Worm (Caenorhabditis elegans) whole organism, early embryonic: Measurements from ENCODE around the gene C47D12.4.

ENCODE experiments used
- B0310.2 ChIP-seq: sonication (generic microtip); optimal IDR thresholded peaks from 2 replicates; lab custom pipeline; 2016; ENCODE audit warnings: mild to moderate bottlenecking, missing genetic modification characterization, missing compliant biosample characterization
- F13C5.2 ChIP-seq: sonication (generic microtip); optimal IDR thresholded peaks from 2 replicates; lab custom pipeline; 2017; ENCODE audit warnings: mild to moderate bottlenecking, missing genetic modification characterization, inconsistent platforms, missing compliant biosample characterization
- aly-1 ChIP-seq: sonication (generic microtip); optimal IDR thresholded peaks from 2 replicates; lab custom pipeline; 2016; ENCODE audit warnings: missing genetic modification characterization, missing compliant biosample characterization
- ama-1 ChIP-seq: fragments of 150-350 bp; optimal IDR thresholded peaks from 2 replicates; lab custom pipeline; 2014
- ceh-13 ChIP-seq: fragments of 200-800 bp; sonication (Bioruptor generic); optimal IDR thresholded peaks from 2 replicates; lab custom pipeline; 2018; ENCODE audit warnings: mild to moderate bottlenecking, missing genetic modification characterization, missing compliant biosample characterization
- ceh-36 ChIP-seq: sonication (generic microtip); optimal IDR thresholded peaks from 2 replicates; lab custom pipeline; 2016; ENCODE audit warnings: missing genetic modification characterization, inconsistent platforms, missing compliant biosample characterization
- ets-7 ChIP-seq: sonication (generic microtip); optimal IDR thresholded peaks from 2 replicates; lab custom pipeline; 2016; ENCODE audit warnings: missing genotype, missing genetic modification characterization, missing compliant biosample characterization
- flt-1 ChIP-seq: fragments of 200-800 bp; sonication (Bioruptor generic); IDR thresholded peaks from 2 replicates; pipeline ENCODE4 v1.3.6; 2022; ENCODE audit warnings: missing genetic modification characterization, missing compliant biosample characterization
- hmbx-1 ChIP-seq: sonication (generic microtip); optimal IDR thresholded peaks from 2 replicates; lab custom pipeline; 2016; ENCODE audit warnings: mild to moderate bottlenecking, missing genetic modification characterization, missing compliant biosample characterization
- hmg-4 ChIP-seq: fragments of 200-800 bp; sonication (Bioruptor generic); optimal IDR thresholded peaks from 2 replicates; lab custom pipeline; 2018; ENCODE audit warnings: mild to moderate bottlenecking, missing genetic modification characterization, missing compliant biosample characterization
- hnd-1 ChIP-seq: sonication (generic microtip); optimal IDR thresholded peaks from 2 replicates; lab custom pipeline; 2016; ENCODE audit warnings: missing genetic modification characterization, missing compliant biosample characterization
- pes-1 ChIP-seq: fragments of 200-800 bp; sonication (Bioruptor generic); IDR thresholded peaks from 2 replicates; pipeline ENCODE4 v1.3.6; 2022; ENCODE audit warnings: missing genetic modification reagents, missing genetic modification characterization, missing compliant biosample characterization
- scrt-1 ChIP-seq: fragments of 200-800 bp; sonication (Bioruptor generic); IDR thresholded peaks from 2 replicates; pipeline ENCODE4 v1.3.6; 2022; ENCODE audit warnings: missing genetic modification characterization, missing compliant biosample characterization
- sea-1 ChIP-seq: fragments of 200-800 bp; sonication (Bioruptor generic); conservative IDR thresholded peaks from 2 replicates; pipeline ENCODE4 v1.3.6; 2022; ENCODE audit warnings: missing genetic modification characterization, missing compliant biosample characterization
- tbx-11 ChIP-seq: fragments of 200-800 bp; sonication (Bioruptor generic); IDR thresholded peaks from 2 replicates; pipeline ENCODE4 v1.3.6; 2022; ENCODE audit warnings: missing genetic modification characterization, missing compliant biosample characterization
- tbx-37 ChIP-seq: fragments of 200-800 bp; sonication (Bioruptor generic); conservative IDR thresholded peaks from 2 replicates; pipeline ENCODE4 v1.3.6; 2022; ENCODE audit warnings: missing genetic modification reagents, missing genetic modification characterization, missing compliant biosample characterization
- tra-4 ChIP-seq: sonication (generic microtip); optimal IDR thresholded peaks from 2 replicates; lab custom pipeline; 2017; ENCODE audit warnings: missing genetic modification characterization, missing compliant biosample characterization

C47D12.4 gene

ce11 chrII:11723904-11724303 is 42.3 kb downstream of the C47D12.4 start, which contains the start of gene ldh-1:
TSS of gene ldh-1 (plus strand) at chrII:11724204.
- TF ChIP-seq hnd-1 (tag; lab: Kevin White, UChicago), result no peak
- no peak for TF ChIP-seq ama-1 (lab: Kevin White, UChicago)
- no peak for TF ChIP-seq F13C5.2
- no peak for TF ChIP-seq pes-1 (GFP tag; lab: Robert Waterston, UW)
- TF ChIP-seq aly-1 (tag; lab: Kevin White, UChicago), result no peak
- TF ChIP-seq tra-4 (tag; lab: Kevin White, UChicago), result no peak
- no peak for TF ChIP-seq flt-1 (GFP tag; lab: Robert Waterston, UW)
- TF ChIP-seq hmg-4 (GFP tag; lab: Kevin White, UChicago), result no peak
- TF ChIP-seq scrt-1 (GFP tag; lab: Robert Waterston, UW), result no peak
- TF ChIP-seq tbx-11 (GFP tag; lab: Robert Waterston, UW), result no peak
- no peak for TF ChIP-seq sea-1
- no peak for TF ChIP-seq tbx-37
- TF ChIP-seq ceh-13 (GFP tag; lab: Kevin White, UChicago), result no peak
- no peak for TF ChIP-seq hmbx-1
- no peak for TF ChIP-seq ets-7
- no peak for TF ChIP-seq B0310.2 (tag; lab: Kevin White, UChicago)
- TF ChIP-seq ceh-36 (tag; lab: Kevin White, UChicago), result no peak

ce11 chrII:11724362-11724761 is 42.8 kb downstream of the C47D12.4 start:
- TF ChIP-seq F13C5.2, result no peak
- no peak for TF ChIP-seq pes-1 (GFP tag; lab: Robert Waterston, UW)
- TF ChIP-seq hmg-4 (GFP tag; lab: Kevin White, UChicago), result no peak
- no peak for TF ChIP-seq ceh-36 (tag; lab: Kevin White, UChicago)
- no peak for TF ChIP-seq tra-4 (tag; lab: Kevin White, UChicago)
- no peak for TF ChIP-seq ets-7
- no peak for TF ChIP-seq tbx-11 (GFP tag; lab: Robert Waterston, UW)
- TF ChIP-seq hnd-1 (tag; lab: Kevin White, UChicago), result no peak
- TF ChIP-seq B0310.2 (tag; lab: Kevin White, UChicago), result no peak
- TF ChIP-seq ceh-13 (GFP tag; lab: Kevin White, UChicago), result no peak
- TF ChIP-seq hmbx-1, result no peak
- TF ChIP-seq tbx-37, result no peak
- TF ChIP-seq scrt-1 (GFP tag; lab: Robert Waterston, UW), result no peak
- TF ChIP-seq sea-1, result no peak
- TF ChIP-seq flt-1 (GFP tag; lab: Robert Waterston, UW), result no peak
- no peak for TF ChIP-seq aly-1 (tag; lab: Kevin White, UChicago)

ce11 chrII:11725615-11726014 is 44.0 kb downstream of the C47D12.4 start:
- TF ChIP-seq ceh-36 (tag; lab: Kevin White, UChicago) (no peak), tbx-37 (no peak), hnd-1 (tag; lab: Kevin White, UChicago) (no peak), pes-1 (GFP tag; lab: Robert Waterston, UW) (no peak), ets-7 (no peak), F13C5.2 (no peak), scrt-1 (GFP tag; lab: Robert Waterston, UW) (no peak), aly-1 (tag; lab: Kevin White, UChicago) (no peak), hmg-4 (GFP tag; lab: Kevin White, UChicago) (no peak), B0310.2 (tag; lab: Kevin White, UChicago) (no peak), hmbx-1 (no peak), sea-1 (no peak), tbx-11 (GFP tag; lab: Robert Waterston, UW) (no peak), ama-1 (lab: Kevin White, UChicago) (no peak), flt-1 (GFP tag; lab: Robert Waterston, UW) (no peak), ceh-13 (GFP tag; lab: Kevin White, UChicago) (no peak), tra-4 (tag; lab: Kevin White, UChicago) (no peak)

ce11 chrII:11726470-11727106 is 45.0 kb downstream of the C47D12.4 start, which contains the start of gene F13D12.5:
TSS of gene F13D12.5 (plus strand) at chrII:11726814.
- TF ChIP-seq tbx-37 (no peak), tra-4 (tag; lab: Kevin White, UChicago) (peak; percentile 1)

- TF ChIP-seq F13C5.2 (no peak), hmg-4 (GFP tag; lab: Kevin White, UChicago) (no peak)
Measured at ce11 chrII:11727438-11727837, 45.9 kb downstream of the C47D12.4 start.

- TF ChIP-seq ama-1 (lab: Kevin White, UChicago) (no peak), scrt-1 (GFP tag; lab: Robert Waterston, UW) (no peak), hmg-4 (GFP tag; lab: Kevin White, UChicago) (no peak), ceh-13 (GFP tag; lab: Kevin White, UChicago) (no peak), hmbx-1 (no peak), hnd-1 (tag; lab: Kevin White, UChicago) (no peak), tra-4 (tag; lab: Kevin White, UChicago) (no peak), tbx-37 (no peak), pes-1 (GFP tag; lab: Robert Waterston, UW) (no peak), ceh-36 (tag; lab: Kevin White, UChicago) (no peak), flt-1 (GFP tag; lab: Robert Waterston, UW) (no peak), aly-1 (tag; lab: Kevin White, UChicago) (no peak), tbx-11 (GFP tag; lab: Robert Waterston, UW) (no peak), B0310.2 (tag; lab: Kevin White, UChicago) (no peak), ets-7 (no peak)
Measured at ce11 chrII:11728545-11729105, 47.1 kb downstream of the C47D12.4 start, which contains the start of gene alh-8. TSS of gene alh-8 (plus strand) at chrII:11729055.
